1 fruit fly cellular context compared by ENCODE assay signal in the genomic region with DNA sequence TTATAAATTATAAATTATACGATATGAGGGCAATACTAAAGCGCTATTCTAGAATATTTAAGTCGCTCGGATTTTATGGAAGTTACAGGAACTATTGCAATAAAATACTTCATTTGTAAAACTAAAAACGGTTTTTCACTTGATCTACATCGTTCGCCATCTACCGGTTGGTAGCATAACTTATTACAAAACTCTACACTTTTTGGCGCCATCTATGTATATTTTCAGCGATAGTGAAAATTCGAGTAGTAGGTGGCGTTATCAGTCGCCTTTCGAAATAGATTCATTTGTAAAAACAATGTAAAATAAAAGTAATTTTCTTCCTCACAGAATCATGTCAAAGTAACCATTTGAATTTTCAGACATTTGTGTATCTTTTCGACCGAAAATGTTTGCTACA.
TF ChIP-seq lines count a peak whose summit lies in the region.

Gene nxf4, plus strand, starts transcription at position 286 of the 400 bp plus-strand sequence.

TF ChIP-seq in whole organism, embryonic, 481 proteins besides CTCF, POLR2A, EP300 and RAD21 (continued from another document and continues in another):
- TF ChIP-seq Tbp (GFP tag; optimal IDR thresholded peaks at IDR 0.05; lab: Kevin White, UChicago) (no peak), HLH54F (GFP tag; optimal IDR thresholded peaks at IDR 0.05; lab: Kevin White, UChicago) (peak; percentile 68), exex (tag; optimal IDR thresholded peaks at IDR 0.05; lab: Kevin White, UChicago) (no peak), CG14710 (tag; optimal IDR thresholded peaks at IDR 0.05; lab: Kevin White, UChicago) (peak; percentile 62), Dfd (GFP tag; optimal IDR thresholded peaks at IDR 0.05; lab: Kevin White, UChicago) (no peak), NC2β (GFP tag; optimal IDR thresholded peaks at IDR 0.05; lab: Kevin White, UChicago) (peak; percentile 81), CG17829 (tag; optimal IDR thresholded peaks at IDR 0.05; lab: Kevin White, UChicago) (peak; percentile 75), dysf (GFP tag; IDR thresholded peaks at IDR 0.05; lab: Robert Waterston, UW) (peak; percentile 76; the same call in 2 of the 3 replicates), sob (GFP tag; IDR thresholded peaks at IDR 0.05; lab: Robert Waterston, UW) (peak; percentile 83; the same call in 1 of the 2 replicates), btn (GFP tag; optimal IDR thresholded peaks at IDR 0.05; lab: Kevin White, UChicago) (peak; percentile 59), Doc2 (GFP tag; IDR thresholded peaks at IDR 0.05; lab: Robert Waterston, UW) (no peak; the same call in 1 of the 2 replicates), Dbx (GFP tag; IDR thresholded peaks at IDR 0.05; lab: Robert Waterston, UW) (peak; percentile 86), CG3163 (GFP tag; optimal IDR thresholded peaks at IDR 0.05; lab: Kevin White, UChicago) (peak; percentile 65), HHEX (GFP tag; optimal IDR thresholded peaks at IDR 0.05; lab: Kevin White, UChicago) (peak; percentile 44), CG11093 (GFP tag; IDR thresholded peaks at IDR 0.05; lab: Robert Waterston, UW) (no peak; the same call in 2 of the 3 replicates), vvl (GFP tag; IDR thresholded peaks at IDR 0.05; lab: Robert Waterston, UW) (peak; percentile 66; the same call in 1 of the 2 replicates), CG17802 (tag; optimal IDR thresholded peaks at IDR 0.05; lab: Kevin White, UChicago) (peak; percentile 73), CG4854 (GFP tag; optimal IDR thresholded peaks at IDR 0.05; lab: Kevin White, UChicago) (peak; percentile 77), ERR (GFP tag; optimal IDR thresholded peaks at IDR 0.05; lab: Kevin White, UChicago) (peak; percentile 37), H2.0 (GFP tag; IDR thresholded peaks at IDR 0.05; lab: Robert Waterston, UW) (peak; percentile 66), nmo (GFP tag; optimal IDR thresholded peaks at IDR 0.05; lab: Kevin White, UChicago) (peak; percentile 76), CG1602 (GFP tag; optimal IDR thresholded peaks at IDR 0.05; lab: Kevin White, UChicago) (peak; percentile 81), CG34224 (GFP tag; IDR thresholded peaks at IDR 0.05; lab: Robert Waterston, UW; ENCODE audit: partially characterized antibody) (no peak), CG2129 (GFP tag; IDR thresholded peaks at IDR 0.05; lab: Robert Waterston, UW; ENCODE audit: partially characterized antibody) (no peak), BEAF-32 (GFP tag; optimal IDR thresholded peaks at IDR 0.05; lab: Kevin White, UChicago) (peak; percentile 26), CG32532 (GFP tag; IDR thresholded peaks at IDR 0.05; lab: Robert Waterston, UW) (peak; percentile 84), CG6175 (GFP tag; IDR thresholded peaks at IDR 0.05; lab: Robert Waterston, UW) (peak; percentile 57; the same call in 1 of the 3 replicates), CG7928 (GFP tag; optimal IDR thresholded peaks at IDR 0.05; lab: Kevin White, UChicago) (no peak), Neu2 (GFP tag; optimal IDR thresholded peaks at IDR 0.05; lab: Kevin White, UChicago; ENCODE audit: borderline replicate concordance) (peak; percentile 23), CG31441 (GFP tag; IDR thresholded peaks at IDR 0.05; lab: Robert Waterston, UW) (peak; percentile 47; the same call in 1 of the 2 replicates), CG31224 (GFP tag; IDR thresholded peaks at IDR 0.05; lab: Robert Waterston, UW) (no peak), eve (GFP tag; optimal IDR thresholded peaks at IDR 0.05; lab: Kevin White, UChicago) (peak in 1 of 2 experiments; percentile 54), sug (tag; optimal IDR thresholded peaks at IDR 0.05; lab: Kevin White, UChicago) (peak; percentile 68), Ets97D (GFP tag; optimal IDR thresholded peaks at IDR 0.05; lab: Kevin White, UChicago) (peak; percentile 17), hbn (GFP tag; IDR thresholded peaks at IDR 0.05; lab: Robert Waterston, UW; ENCODE audit: partially characterized antibody) (no peak), CG4424 (GFP tag; optimal IDR thresholded peaks at IDR 0.05; lab: Kevin White, UChicago) (peak; percentile 83), E2f1 (GFP tag; IDR thresholded peaks at IDR 0.05; lab: Robert Waterston, UW) (peak; percentile 12; the same call in 1 of the 2 replicates), sqz (GFP tag; optimal IDR thresholded peaks at IDR 0.05; lab: Kevin White, UChicago) (no peak), Rx (GFP tag; IDR thresholded peaks at IDR 0.05; lab: Robert Waterston, UW) (peak; percentile 16; the same call in 1 of the 2 replicates), gsb (GFP tag; IDR thresholded peaks at IDR 0.05; lab: Robert Waterston, UW) (peak; percentile 13; the same call in 1 of the 2 replicates), sc (optimal IDR thresholded peaks at IDR 0.05; lab: Kevin White, UChicago) (no peak), sc (GFP tag; optimal IDR thresholded peaks at IDR 0.05; lab: Kevin White, UChicago) (peak; percentile 40), CG15601 (tag; optimal IDR thresholded peaks at IDR 0.05; lab: Kevin White, UChicago) (peak; percentile 63), Rfx (GFP tag; IDR thresholded peaks at IDR 0.05; lab: Robert Waterston, UW) (peak; percentile 89), unpg (GFP tag; optimal IDR thresholded peaks at IDR 0.05; lab: Kevin White, UChicago) (no peak), CG10147 (GFP tag; optimal IDR thresholded peaks at IDR 0.05; lab: Kevin White, UChicago) (peak; percentile 58), Taf1 (GFP tag; IDR thresholded peaks at IDR 0.05; lab: Robert Waterston, UW) (no peak), Mad (GFP tag; optimal IDR thresholded peaks at IDR 0.05; lab: Kevin White, UChicago) (peak; percentile 70), Med (GFP tag; lab: Kevin White, UChicago) (no peak), da (GFP tag; optimal IDR thresholded peaks at IDR 0.05; lab: Kevin White, UChicago) (peak; percentile 60), CG10462 (GFP tag; optimal IDR thresholded peaks at IDR 0.05; lab: Kevin White, UChicago) (peak; percentile 52), CG8478 (optimal IDR thresholded peaks at IDR 0.05; lab: Kevin White, UChicago) (peak; percentile 72), sd (tag; optimal IDR thresholded peaks at IDR 0.05; lab: Kevin White, UChicago) (no peak), CG13775 (GFP tag; optimal IDR thresholded peaks at IDR 0.05; lab: Kevin White, UChicago) (peak; percentile 83), slp2 (GFP tag; optimal IDR thresholded peaks at IDR 0.05; lab: Kevin White, UChicago) (peak; percentile 71), CG4820 (GFP tag; optimal IDR thresholded peaks at IDR 0.05; lab: Kevin White, UChicago) (peak; percentile 76), pros (GFP tag; optimal IDR thresholded peaks at IDR 0.05; lab: Kevin White, UChicago) (no peak), jing (GFP tag; optimal IDR thresholded peaks at IDR 0.05; lab: Kevin White, UChicago) (peak; percentile 64), luna (GFP tag; optimal IDR thresholded peaks at IDR 0.05; lab: Kevin White, UChicago) (peak; percentile 77), Asciz (GFP tag; optimal IDR thresholded peaks at IDR 0.05; lab: Kevin White, UChicago) (no peak), CG30431 (GFP tag; optimal IDR thresholded peaks at IDR 0.05; lab: Kevin White, UChicago) (peak; percentile 69), CG1647 (GFP tag; optimal IDR thresholded peaks at IDR 0.05; lab: Kevin White, UChicago) (peak; percentile 62), CG10267 (tag; optimal IDR thresholded peaks at IDR 0.05; lab: Kevin White, UChicago) (peak; percentile 62), CG7271 (tag; optimal IDR thresholded peaks at IDR 0.05; lab: Kevin White, UChicago) (peak; percentile 38), CG2678 (tag; optimal IDR thresholded peaks at IDR 0.05; lab: Kevin White, UChicago) (peak; percentile 50), CG15479 (GFP tag; optimal IDR thresholded peaks at IDR 0.05; lab: Kevin White, UChicago) (no peak), CG15073 (GFP tag; optimal IDR thresholded peaks at IDR 0.05; lab: Kevin White, UChicago) (no peak), CG13296 (GFP tag; optimal IDR thresholded peaks at IDR 0.05; lab: Kevin White, UChicago) (no peak), fd64A (GFP tag; optimal IDR thresholded peaks at IDR 0.05; lab: Kevin White, UChicago) (no peak), Oli (tag; optimal IDR thresholded peaks at IDR 0.05; lab: Kevin White, UChicago) (peak; percentile 37), CG14965 (GFP tag; optimal IDR thresholded peaks at IDR 0.05; lab: Kevin White, UChicago; ENCODE audit: borderline replicate concordance) (peak; percentile 100), CG8281 (tag; optimal IDR thresholded peaks at IDR 0.05; lab: Kevin White, UChicago) (no peak), gem (tag; optimal IDR thresholded peaks at IDR 0.05; lab: Kevin White, UChicago) (peak; percentile 76), CG9797 (GFP tag; optimal IDR thresholded peaks at IDR 0.05; lab: Kevin White, UChicago) (no peak), nom (GFP tag; optimal IDR thresholded peaks at IDR 0.05; lab: Kevin White, UChicago) (no peak), sr (GFP tag; IDR thresholded peaks at IDR 0.05; lab: Robert Waterston, UW) (no peak), lov (optimal IDR thresholded peaks at IDR 0.05; lab: Kevin White, UChicago) (no peak), lov (GFP tag; IDR thresholded peaks at IDR 0.05; lab: Robert Waterston, UW) (peak; percentile 73; the same call in 2 of the 3 replicates), usp (GFP tag; optimal IDR thresholded peaks at IDR 0.05; lab: Kevin White, UChicago) (no peak), Atf-2 (GFP tag; optimal IDR thresholded peaks at IDR 0.05; lab: Kevin White, UChicago) (peak; percentile 63), gcm2 (GFP tag; optimal IDR thresholded peaks at IDR 0.05; lab: Kevin White, UChicago) (no peak), Lpt (GFP tag; optimal IDR thresholded peaks at IDR 0.05; lab: Kevin White, UChicago) (peak; percentile 44), CG13894 (tag; optimal IDR thresholded peaks at IDR 0.05; lab: Kevin White, UChicago) (peak; percentile 34), pan (optimal IDR thresholded peaks at IDR 0.05; lab: Kevin White, UChicago) (no peak), pan (GFP tag; optimal IDR thresholded peaks at IDR 0.05 in 1 of 2, IDR thresholded peaks at IDR 0.05 in 1 of 2) (peak in 1 of 2 experiments; percentile 60), CG11398 (GFP tag; optimal IDR thresholded peaks at IDR 0.05; lab: Kevin White, UChicago) (peak; percentile 48), Aef1 (GFP tag; IDR thresholded peaks at IDR 0.05; lab: Robert Waterston, UW) (peak; percentile 73), CG6683 (GFP tag; optimal IDR thresholded peaks at IDR 0.05; lab: Kevin White, UChicago) (no peak), ftz-f1 (GFP tag; optimal IDR thresholded peaks at IDR 0.05; lab: Kevin White, UChicago) (no peak), CG4282 (GFP tag; optimal IDR thresholded peaks at IDR 0.05; lab: Kevin White, UChicago) (peak; percentile 32), esg (GFP tag; conservative IDR thresholded peaks at IDR 0.05; lab: Robert Waterston, UW) (peak; percentile 28; the same call in 1 of the 2 replicates), CG12769 (tag; optimal IDR thresholded peaks at IDR 0.05; lab: Kevin White, UChicago) (peak; percentile 60), tup (GFP tag; optimal IDR thresholded peaks at IDR 0.05; lab: Kevin White, UChicago) (no peak), B-H1 (GFP tag; IDR thresholded peaks at IDR 0.05; lab: Robert Waterston, UW) (peak; percentile 43; the same call in 1 of the 3 replicates), NK7.1 (GFP tag; optimal IDR thresholded peaks at IDR 0.05; lab: Kevin White, UChicago) (no peak), sim (GFP tag; IDR thresholded peaks at IDR 0.05; lab: Robert Waterston, UW) (no peak), CG9609 (GFP tag; optimal IDR thresholded peaks at IDR 0.05; lab: Kevin White, UChicago) (peak; percentile 82), ash1 (GFP tag; optimal IDR thresholded peaks at IDR 0.05; lab: Kevin White, UChicago) (no peak), CG2875 (GFP tag; optimal IDR thresholded peaks at IDR 0.05; lab: Kevin White, UChicago) (peak; percentile 2), disco-r (GFP tag; optimal IDR thresholded peaks at IDR 0.05; lab: Kevin White, UChicago) (peak; percentile 69), CG15514 (GFP tag; optimal IDR thresholded peaks at IDR 0.05; lab: Kevin White, UChicago) (peak; percentile 31), dati (GFP tag; IDR thresholded peaks at IDR 0.05; lab: Robert Waterston, UW) (no peak), CG30020 (tag; optimal IDR thresholded peaks at IDR 0.05; lab: Kevin White, UChicago) (no peak), cato (GFP tag; optimal IDR thresholded peaks at IDR 0.05; lab: Kevin White, UChicago; ENCODE audit: borderline replicate concordance) (peak; percentile 15), CG13424 (tag; optimal IDR thresholded peaks at IDR 0.05; lab: Kevin White, UChicago) (peak; percentile 79), lola (GFP tag; optimal IDR thresholded peaks at IDR 0.05; lab: Kevin White, UChicago) (no peak), dan (GFP tag; IDR thresholded peaks at IDR 0.05; lab: Robert Waterston, UW) (no peak), Sox102F (GFP tag; optimal IDR thresholded peaks at IDR 0.05; lab: Kevin White, UChicago) (peak; percentile 80), CG5180 (GFP tag; optimal IDR thresholded peaks at IDR 0.05; lab: Kevin White, UChicago) (no peak), BtbVII (GFP tag; optimal IDR thresholded peaks at IDR 0.05; lab: Kevin White, UChicago) (peak; percentile 27), CG7839 (tag; optimal IDR thresholded peaks at IDR 0.05; lab: Kevin White, UChicago) (peak; percentile 69), CG14050 (GFP tag; IDR thresholded peaks at IDR 0.05; lab: Robert Waterston, UW) (peak; percentile 46; the same call in 2 of the 3 replicates), CG11723 (GFP tag; optimal IDR thresholded peaks at IDR 0.05; lab: Kevin White, UChicago) (peak; percentile 7), toy (GFP tag; IDR thresholded peaks at IDR 0.05; lab: Robert Waterston, UW) (no peak), CG12155 (GFP tag; optimal IDR thresholded peaks at IDR 0.05; lab: Kevin White, UChicago) (peak; percentile 68), NC2α (GFP tag; optimal IDR thresholded peaks at IDR 0.05; lab: Kevin White, UChicago) (peak; percentile 63), pho (GFP tag; optimal IDR thresholded peaks at IDR 0.05; lab: Kevin White, UChicago) (peak; percentile 72), Lhr (GFP tag; optimal IDR thresholded peaks at IDR 0.05; lab: Kevin White, UChicago) (peak; percentile 86), Optix (GFP tag; IDR thresholded peaks at IDR 0.05; lab: Robert Waterston, UW) (peak; percentile 76), schlank (tag; optimal IDR thresholded peaks at IDR 0.05; lab: Kevin White, UChicago) (no peak), Camta (GFP tag; optimal IDR thresholded peaks at IDR 0.05; lab: Kevin White, UChicago) (peak; percentile 73), CG18764 (GFP tag; optimal IDR thresholded peaks at IDR 0.05; lab: Kevin White, UChicago) (peak; percentile 75), Hr39 (optimal IDR thresholded peaks at IDR 0.05; lab: Kevin White, UChicago) (no peak), mirr (GFP tag; optimal IDR thresholded peaks at IDR 0.05; lab: Kevin White, UChicago) (peak; percentile 31), Kr (GFP tag; optimal IDR thresholded peaks at IDR 0.05; lab: Kevin White, UChicago) (no peak), mld (GFP tag; IDR thresholded peaks at IDR 0.05; lab: Robert Waterston, UW; ENCODE audit: partially characterized antibody) (no peak)
